Fruit fly (Drosophila melanogaster) Kc167 (cell line): ENCODE data around the gene CG13919.
A peak's percentile ranks its signal among the peaks of the same experiment; 100 is the strongest.

Experiments
- Myc ChIP-seq: fragments of >200 bp; optimal IDR thresholded peaks from 2 replicates; lab custom pipeline; 2017; ENCODE audit warnings: missing external identifiers
- Sin3A ChIP-seq: fragments of >200 bp; optimal IDR thresholded peaks from 2 replicates; lab custom pipeline; 2018; ENCODE audit warnings: missing external identifiers
- h ChIP-seq: fragments of >200 bp; optimal IDR thresholded peaks from 3 replicates; lab custom pipeline; 2018; ENCODE audit warnings: missing external identifiers
- insv ChIP-seq: fragments of >200 bp; optimal IDR thresholded peaks from 3 replicates; lab custom pipeline; 2018; ENCODE audit warnings: missing external identifiers
- psq ChIP-seq: fragments of >200 bp; optimal IDR thresholded peaks from 2 replicates; lab custom pipeline; 2017; ENCODE audit warnings: missing external identifiers
- ttk ChIP-seq: sonication (Bioruptor generic); optimal IDR thresholded peaks from 2 replicates; lab custom pipeline; 2017; ENCODE audit warnings: missing external identifiers

The CG13919 gene

dm6 chr3L:1639185-1639812, 6.0 kb upstream of the CG13919 start, which contains the start of the genes Mettl2 and Bgb:
Gene Mettl2 (minus strand): TSS chr3L:1639235.
Gene Bgb (plus strand): TSS chr3L:1639711.
- TF ChIP-seq Myc (lab: Kevin White, UChicago) (no peak), ttk (lab: Kevin White, UChicago) (no peak), psq (lab: Kevin White, UChicago) (no peak), Sin3A (lab: Kevin White, UChicago) (no peak), insv (lab: Kevin White, UChicago) (no peak), h (lab: Kevin White, UChicago) (no peak)

- no peak for TF ChIP-seq insv (lab: Kevin White, UChicago)
- TF ChIP-seq Sin3A (lab: Kevin White, UChicago), result no peak
- TF ChIP-seq ttk (lab: Kevin White, UChicago), result no peak
- TF ChIP-seq psq (lab: Kevin White, UChicago), result no peak
- TF ChIP-seq Myc (lab: Kevin White, UChicago), result no peak
- TF ChIP-seq h (lab: Kevin White, UChicago), result no peak
Measured at dm6 chr3L:1647276-1647919, 2.1 kb downstream of the CG13919 start, which contains the start of the genes CG17249 and Bro. Gene CG17249 (minus strand): TSS chr3L:1647464. Gene Bro (plus strand): TSS chr3L:1647869.

dm6 chr3L:1648690-1649355, 3.6 kb downstream of the CG13919 start, which contains the start of gene CG13920:
Gene CG13920 (plus strand): TSS chr3L:1648944.
- TF ChIP-seq h (lab: Kevin White, UChicago), result no peak

dm6 chr3L:1649363-1649762, 4.1 kb downstream of the CG13919 start:
- TF ChIP-seq insv (lab: Kevin White, UChicago) (no peak), Myc (lab: Kevin White, UChicago) (no peak), psq (lab: Kevin White, UChicago) (no peak), Sin3A (lab: Kevin White, UChicago) (no peak), ttk (lab: Kevin White, UChicago) (no peak), h (lab: Kevin White, UChicago) (no peak)

- TF ChIP-seq ttk (lab: Kevin White, UChicago), result no peak
- no peak for TF ChIP-seq psq (lab: Kevin White, UChicago)
- TF ChIP-seq h (lab: Kevin White, UChicago), result no peak
- TF ChIP-seq Myc (lab: Kevin White, UChicago), result no peak
- TF ChIP-seq insv (lab: Kevin White, UChicago), result no peak
- no peak for TF ChIP-seq Sin3A (lab: Kevin White, UChicago)
Measured at dm6 chr3L:1652700-1653200, 7.5 kb downstream of the CG13919 start, which contains the start of the genes CG7970 and Vta1. Gene CG7970 (plus strand): TSS chr3L:1652750. Gene Vta1 (minus strand): TSS chr3L:1652900.

DNA sequence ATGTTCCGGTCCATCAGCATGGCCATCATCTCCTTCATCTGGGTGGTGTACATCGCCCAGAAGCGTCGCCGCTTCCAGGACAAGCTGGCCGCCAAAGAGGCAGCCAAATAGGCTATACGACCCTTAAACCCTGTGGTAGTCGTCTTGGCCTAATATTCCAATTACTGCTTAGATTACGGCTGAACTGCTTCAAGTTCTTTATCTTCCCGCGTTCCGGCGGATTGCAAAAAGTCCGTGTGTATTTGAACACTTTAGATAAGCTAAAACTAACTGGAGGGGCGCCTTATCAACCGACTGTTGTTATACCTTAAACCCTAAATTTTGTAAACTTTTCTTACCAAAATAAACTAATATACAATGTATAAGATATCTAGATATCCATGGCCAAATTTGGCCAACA, 8.5 kb downstream of the CG13919 start:
- TF ChIP-seq psq (lab: Kevin White, UChicago), result no peak
- no peak for TF ChIP-seq Sin3A (lab: Kevin White, UChicago)
- TF ChIP-seq ttk (lab: Kevin White, UChicago), result no peak
- no peak for TF ChIP-seq insv (lab: Kevin White, UChicago)
- no peak for TF ChIP-seq Myc (lab: Kevin White, UChicago)
- no peak for TF ChIP-seq h (lab: Kevin White, UChicago)

DNA sequence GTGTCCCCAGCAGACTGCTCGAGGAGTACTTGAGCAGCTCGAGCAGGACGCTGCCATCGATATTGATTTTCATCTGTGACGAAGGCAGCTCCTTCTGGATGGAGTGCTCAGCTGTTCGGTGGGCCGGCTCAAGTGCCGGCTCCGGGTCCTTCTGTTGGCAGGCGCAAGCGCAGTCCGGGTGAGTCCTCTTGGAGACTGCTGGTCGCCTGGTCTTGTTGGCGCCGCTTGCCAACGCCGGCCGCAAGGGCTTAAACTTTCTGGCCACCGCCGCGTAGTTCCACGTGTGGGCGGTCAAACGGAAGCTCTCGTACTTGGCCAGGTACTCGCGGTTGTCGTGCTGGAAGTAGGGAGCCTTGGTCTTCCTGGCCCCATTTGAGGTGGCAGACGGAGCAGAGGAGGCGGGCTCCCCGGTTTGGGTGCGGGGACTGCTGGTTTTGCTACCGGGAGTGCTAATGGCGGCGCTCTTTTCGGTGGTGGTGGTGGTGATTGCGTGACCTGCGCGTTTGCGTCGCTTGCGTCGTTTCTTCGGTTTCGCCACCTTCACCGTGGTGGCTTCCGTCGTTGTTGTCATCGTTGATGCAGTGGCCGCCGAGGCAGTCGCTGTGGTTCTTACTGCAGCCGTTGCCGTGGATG, 16.6 kb downstream of the CG13919 start:
- TF ChIP-seq psq (lab: Kevin White, UChicago) (no peak), insv (lab: Kevin White, UChicago) (no peak), Sin3A (lab: Kevin White, UChicago) (no peak), h (lab: Kevin White, UChicago) (no peak)

DNA sequence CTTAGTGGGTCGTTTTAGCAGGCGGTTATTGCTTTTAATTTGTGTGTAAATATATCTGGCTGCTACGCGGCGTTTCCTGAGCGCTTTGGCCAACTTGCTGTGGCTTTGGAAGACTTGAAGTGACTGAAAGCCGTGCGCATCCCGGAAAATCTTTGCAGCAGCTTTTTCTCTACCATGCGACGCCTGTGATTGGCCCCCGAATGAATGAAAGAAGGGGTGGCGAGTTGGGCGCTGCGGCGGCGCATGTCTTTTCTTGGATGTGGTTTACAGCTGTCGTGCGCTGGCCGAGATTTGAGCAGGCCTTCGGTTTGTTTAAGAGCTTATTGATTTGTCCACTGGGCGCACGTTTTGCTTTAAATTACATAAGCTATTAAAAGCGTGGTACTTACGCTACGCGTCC, 18.3 kb downstream of the CG13919 start:
- TF ChIP-seq psq (lab: Kevin White, UChicago) (no peak), ttk (lab: Kevin White, UChicago) (no peak), Sin3A (lab: Kevin White, UChicago) (no peak), insv (lab: Kevin White, UChicago) (no peak), h (lab: Kevin White, UChicago) (no peak), Myc (lab: Kevin White, UChicago) (no peak)

DNA sequence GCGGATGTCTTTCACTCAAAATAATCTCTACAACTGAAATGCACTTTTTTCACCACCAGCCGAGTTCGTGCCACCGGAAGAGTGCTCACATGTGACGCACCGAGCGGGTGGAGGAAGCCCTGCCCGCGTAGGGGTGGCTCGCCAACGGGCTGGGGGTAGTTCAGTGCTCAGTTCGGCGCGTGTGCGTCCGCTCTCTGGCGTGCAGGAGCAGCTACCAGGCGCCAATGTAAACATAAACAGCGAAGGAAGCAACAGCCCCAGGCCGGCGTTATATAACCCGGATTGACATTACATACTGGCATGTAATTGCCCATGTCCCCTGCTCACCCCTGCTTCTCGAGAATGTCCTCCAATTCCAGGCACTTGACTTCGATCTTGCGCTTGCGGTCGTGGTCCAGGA, 18.9 kb downstream of the CG13919 start:
- peak; percentile 82 for TF ChIP-seq ttk (lab: Kevin White, UChicago)
- no peak for TF ChIP-seq insv (lab: Kevin White, UChicago)

DNA sequence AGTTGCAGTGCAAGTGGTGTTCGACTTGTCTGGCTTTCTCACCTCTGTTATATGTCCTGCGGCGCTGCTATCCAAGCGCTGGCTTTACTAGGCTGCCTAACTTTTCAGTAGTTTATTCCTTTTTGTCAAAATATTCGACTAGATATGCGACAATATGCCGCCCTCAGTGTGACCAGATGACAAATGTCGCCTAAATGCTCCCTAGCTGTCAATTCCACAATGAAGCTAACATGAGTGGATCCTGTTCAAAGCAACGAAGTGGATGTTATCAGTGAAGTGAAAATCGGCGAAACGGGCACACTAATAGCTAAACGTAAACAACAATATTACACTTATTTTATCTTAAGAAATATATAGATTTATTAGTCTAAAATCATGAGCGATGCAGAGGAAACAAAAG, 19.6 kb downstream of the CG13919 start, which contains the start of the genes Srrm234 and CG7974:
Gene Srrm234, minus strand, starts transcription at position 189 of the 400 bp plus-strand sequence.
Gene CG7974, plus strand, starts transcription at position 263 of the 400 bp plus-strand sequence.
- TF ChIP-seq Myc (lab: Kevin White, UChicago) (no peak), insv (lab: Kevin White, UChicago) (no peak), psq (lab: Kevin White, UChicago) (no peak), Sin3A (lab: Kevin White, UChicago) (no peak), ttk (lab: Kevin White, UChicago) (no peak), h (lab: Kevin White, UChicago) (no peak)

dm6 chr3L:1665544-1665943, 20.3 kb downstream of the CG13919 start:
- TF ChIP-seq Myc (lab: Kevin White, UChicago) (no peak), Sin3A (lab: Kevin White, UChicago) (no peak), insv (lab: Kevin White, UChicago) (no peak), ttk (lab: Kevin White, UChicago) (no peak), psq (lab: Kevin White, UChicago) (no peak), h (lab: Kevin White, UChicago) (no peak)
